Fruit fly (Drosophila melanogaster): ENCODE measurements around the gene CG5280.

DNA sequence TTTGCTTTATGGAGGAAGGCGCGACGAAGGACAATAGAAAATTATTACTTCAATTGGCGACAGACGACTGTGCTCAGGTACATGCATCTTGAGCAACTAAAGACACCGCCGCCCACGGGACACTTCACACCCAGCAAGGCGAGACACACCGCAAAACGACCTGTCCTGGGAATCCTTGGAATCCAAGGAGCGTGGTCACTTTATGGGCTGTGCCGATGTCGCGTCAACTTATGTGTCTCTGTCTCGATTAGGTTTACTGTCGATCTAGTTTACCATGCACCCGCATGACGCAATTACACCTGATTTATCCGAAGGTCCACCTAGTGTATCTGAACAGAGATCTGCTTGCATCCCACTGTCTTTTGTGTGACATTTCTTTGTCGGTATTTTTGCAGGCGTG lies 49.2 kb upstream of the CG5280 start:
- TF ChIP-seq CTCF (optimal IDR thresholded peaks at IDR 0.05) (no peak), CG8478 (optimal IDR thresholded peaks at IDR 0.05) (no peak)

Measured in S2 (cell line).